Worm (Caenorhabditis elegans) whole organism, L4 larva: ENCODE data around the gene tag-153.

Experiments used
- ama-1 ChIP-seq: fragments of 150-350 bp; optimal IDR thresholded peaks from 2 replicates; lab custom pipeline; 2014; ENCODE audit warnings: inconsistent platforms, mixed read lengths
- ceh-82 ChIP-seq: sonication (generic microtip); optimal IDR thresholded peaks from 2 replicates; lab custom pipeline; 2017; ENCODE audit warnings: missing biosample characterization, missing genetic modification characterization
- daf-12 ChIP-seq: fragments of 150-350 bp; optimal IDR thresholded peaks from 2 replicates; lab custom pipeline; 2014; ENCODE audit warnings: missing biosample characterization, missing genetic modification reagents, missing genetic modification characterization
- fos-1 ChIP-seq: fragments of 150-350 bp; optimal IDR thresholded peaks from 2 replicates; lab custom pipeline; 2014; ENCODE audit warnings: missing biosample characterization, missing genetic modification characterization
- lin-15B ChIP-seq: fragments of 150-350 bp; sonication (generic microtip); optimal IDR thresholded peaks from 3 replicates; lab custom pipeline; 2014; ENCODE audit warnings: missing biosample characterization, missing genetic modification characterization
- nhr-237 ChIP-seq: sonication (generic microtip); optimal IDR thresholded peaks from 2 replicates; lab custom pipeline; 2017; ENCODE audit warnings: missing biosample characterization, missing genetic modification characterization
- nhr-42 ChIP-seq: fragments of 200-800 bp; sonication (Bioruptor generic); IDR thresholded peaks from 2 replicates; pipeline ENCODE4 v1.3.6; 2022; ENCODE audit warnings: missing genetic modification characterization, missing compliant biosample characterization
- nhr-6 ChIP-seq: fragments of 150-350 bp; optimal IDR thresholded peaks from 2 replicates; lab custom pipeline; 2014; ENCODE audit warnings: missing biosample characterization, missing genetic modification characterization
- zag-1 ChIP-seq: fragments of 150-350 bp; optimal IDR thresholded peaks from 2 replicates; lab custom pipeline; 2014; ENCODE audit warnings: missing biosample characterization, missing genetic modification characterization

ce11 chrV:9291919-9292318 lies 31.0 kb upstream of the tag-153 start, which contains the start of gene ZK682.7:
- TF ChIP-seq ama-1 (lab: Kevin White, UChicago) (no peak), nhr-6 (tag; lab: Kevin White, UChicago) (no peak), nhr-237 (tag; lab: Kevin White, UChicago) (no peak), nhr-42 (GFP tag; lab: Robert Waterston, UW) (no peak), zag-1 (tag; lab: Kevin White, UChicago) (no peak), fos-1 (no peak), daf-12 (tag; lab: Kevin White, UChicago) (no peak), ceh-82 (tag; lab: Kevin White, UChicago) (no peak), lin-15B (tag; lab: Kevin White, UChicago) (no peak)
